Worm (Caenorhabditis elegans) whole organism, L3 larva: ENCODE data around the gene W09G12.9.

Source experiments
- ZK546.5 ChIP-seq: sonication (generic microtip); optimal IDR thresholded peaks from 2 replicates; lab custom pipeline; 2017; ENCODE audit warnings: missing biosample characterization, missing genetic modification characterization
- skn-1 ChIP-seq: fragments of 150-350 bp; optimal IDR thresholded peaks from 2 replicates; lab custom pipeline; 2014; ENCODE audit warnings: missing biosample characterization, missing genetic modification characterization

ce11 chrIV:1224781-1225180 is 8.4 kb downstream of the W09G12.9 start:
- TF ChIP-seq ZK546.5 (tag; lab: Kevin White, UChicago): no peak
- TF ChIP-seq skn-1 (tag; lab: Kevin White, UChicago): no peak
